Fruit fly (Drosophila melanogaster) whole organism, embryonic: ENCODE results near the gene Plzf.

Source experiments
- Atf-2 ChIP-seq: fragments of 200-800 bp; sonication (Bioruptor generic); optimal IDR thresholded peaks from 2 replicates; lab custom pipeline; 2016; ENCODE audit warnings: missing biosample characterization, missing genetic modification characterization
- CG11093 ChIP-seq: fragments of 200-800 bp; sonication (Bioruptor generic); IDR thresholded peaks from 3 replicates; pipeline ENCODE4 v1.3.6; 2022; ENCODE audit warnings: missing biosample characterization, missing genetic modification characterization
- Xbp1 ChIP-seq: fragments of 200-800 bp; sonication (Bioruptor generic); optimal IDR thresholded peaks from 3 replicates; lab custom pipeline; 2016; ENCODE audit warnings: missing biosample characterization, mild to moderate bottlenecking, missing genetic modification characterization
- luna ChIP-seq: fragments of 200-800 bp; sonication (Bioruptor generic); optimal IDR thresholded peaks from 2 replicates; lab custom pipeline; 2016; ENCODE audit warnings: missing biosample characterization, missing genetic modification characterization

dm6 chr2L:12085010-12085409 is 36.3 kb upstream of the Plzf start:
- no peak for TF ChIP-seq Atf-2
- no peak for TF ChIP-seq Xbp1 (GFP tag; lab: Kevin White, UChicago)
- TF ChIP-seq luna (GFP tag; lab: Kevin White, UChicago) = no peak
- TF ChIP-seq CG11093 (GFP tag; lab: Robert Waterston, UW) = no peak
